Worm (Caenorhabditis elegans) whole organism, L3 larva: ENCODE results near the gene bud-13.

Experiments
- ceh-82 ChIP-seq: fragments of 150-350 bp; optimal IDR thresholded peaks from 2 replicates; lab custom pipeline; 2014; ENCODE audit warnings: missing biosample characterization, missing genetic modification characterization
- egl-27 ChIP-seq: sonication (generic microtip); optimal IDR thresholded peaks from 4 replicates; lab custom pipeline; 2017; ENCODE audit warnings: missing biosample characterization, missing genetic modification reagents, missing genetic modification characterization
- elt-2 ChIP-seq: sonication (generic microtip); optimal IDR thresholded peaks from 2 replicates; lab custom pipeline; 2016; ENCODE audit warnings: missing genetic modification reagents, mild to moderate bottlenecking, missing genetic modification characterization, missing compliant biosample characterization
- fkh-2 ChIP-seq: fragments of 150-350 bp; optimal IDR thresholded peaks from 2 replicates; lab custom pipeline; 2014; ENCODE audit warnings: missing biosample characterization, missing genetic modification reagents, missing genetic modification characterization
- mdl-1 ChIP-seq: fragments of 150-350 bp; optimal IDR thresholded peaks from 2 replicates; lab custom pipeline; 2014; ENCODE audit warnings: missing biosample characterization, missing genetic modification characterization
- nhr-76 ChIP-seq: fragments of 150-350 bp; sonication (generic microtip); optimal IDR thresholded peaks from 5 replicates; lab custom pipeline; 2014; ENCODE audit warnings: missing biosample characterization, missing genetic modification characterization
- pha-4 ChIP-seq: fragments of 150-350 bp; optimal IDR thresholded peaks from 2 replicates; lab custom pipeline; 2014; ENCODE audit warnings: missing biosample characterization, missing genetic modification reagents, missing genetic modification characterization
- zag-1 ChIP-seq: fragments of 150-350 bp; optimal IDR thresholded peaks from 2 replicates; lab custom pipeline; 2014; ENCODE audit warnings: missing biosample characterization, missing genetic modification characterization

DNA sequence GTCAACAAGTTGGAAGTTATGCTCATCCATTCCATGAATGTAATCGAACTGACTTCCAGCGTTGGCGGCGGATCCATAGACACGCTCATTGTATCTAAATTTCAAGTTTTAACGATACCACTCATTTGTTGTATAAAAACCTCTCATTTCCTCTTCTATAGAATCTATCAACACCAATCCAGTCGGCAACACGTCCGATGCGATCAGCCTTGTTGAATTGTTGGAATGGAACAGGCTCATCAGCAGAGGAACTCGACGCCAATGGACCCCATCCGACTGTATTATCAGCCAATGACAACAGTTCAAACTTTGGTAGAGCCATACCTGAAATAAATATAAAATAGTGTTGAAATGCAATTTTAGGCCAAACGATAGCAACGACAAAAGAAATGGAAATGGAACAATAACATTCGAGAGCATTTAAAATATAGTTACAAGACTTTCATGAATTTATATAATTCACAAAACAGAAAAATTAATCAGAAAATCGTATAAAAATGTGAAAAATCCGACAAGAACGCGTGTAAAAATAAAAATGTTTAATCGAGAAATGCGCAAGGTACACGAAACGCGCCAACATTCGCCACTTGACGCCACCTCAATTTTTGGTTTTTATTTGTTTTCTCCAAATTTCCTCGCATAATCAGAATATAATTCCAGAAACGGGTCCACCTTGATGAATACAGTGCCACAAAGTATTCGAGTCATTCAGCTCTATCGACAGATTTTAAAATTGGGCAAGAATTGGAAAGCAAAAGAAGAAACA lies 3.9 kb upstream of the bud-13 start, which contains the start of the genes eif-3.D and R08D7.4:
- no peak for TF ChIP-seq zag-1 (tag; lab: Kevin White, UChicago)
- TF ChIP-seq egl-27 (tag; lab: Kevin White, UChicago): no peak
- no peak for TF ChIP-seq fkh-2 (tag; lab: Kevin White, UChicago)
- no peak for TF ChIP-seq nhr-76
- TF ChIP-seq pha-4 (tag; lab: Kevin White, UChicago): peak; percentile 76
- TF ChIP-seq ceh-82 (tag; lab: Kevin White, UChicago): no peak
- TF ChIP-seq mdl-1: no peak
- peak; percentile 40 for TF ChIP-seq elt-2 (tag; lab: Kevin White, UChicago)
